Fruit fly (Drosophila melanogaster) whole organism, embryonic: Measurements from ENCODE around the gene CG2003.
A peak's percentile ranks its signal among the peaks of the same experiment; 100 is the strongest.

ENCODE experiments used
- Ada2b ChIP-seq: fragments of 200-800 bp; sonication (Bioruptor generic); IDR thresholded peaks from 2 replicates; pipeline ENCODE4 v1.3.6; 2022; ENCODE audit warnings: missing biosample characterization, missing genetic modification characterization
- Aef1 ChIP-seq: fragments of 200-800 bp; sonication (Bioruptor generic); IDR thresholded peaks from 3 replicates; pipeline ENCODE4 v1.3.6; 2022; ENCODE audit warnings: missing biosample characterization, missing genetic modification characterization
- Atf3 ChIP-seq: fragments of 200-800 bp; sonication (Bioruptor generic); optimal IDR thresholded peaks from 3 replicates; lab custom pipeline; 2016; ENCODE audit warnings: missing biosample characterization, missing genetic modification characterization
- Bdp1 ChIP-seq: fragments of 200-800 bp; sonication (Bioruptor generic); optimal IDR thresholded peaks from 3 replicates; lab custom pipeline; 2016; ENCODE audit warnings: missing biosample characterization, missing genetic modification characterization
- CG10959 ChIP-seq: fragments of 200-800 bp; sonication (Bioruptor generic); IDR thresholded peaks from 2 replicates; pipeline ENCODE4 v1.3.6; 2022; ENCODE audit warnings: missing biosample characterization, missing genetic modification characterization
- CG11398 ChIP-seq: fragments of 200-800 bp; sonication (Bioruptor generic); optimal IDR thresholded peaks from 2 replicates; lab custom pipeline; 2016; ENCODE audit warnings: missing biosample characterization, missing genetic modification characterization
- CG13424 ChIP-seq: fragments of 200-800 bp; sonication (Bioruptor generic); optimal IDR thresholded peaks from 2 replicates; lab custom pipeline; 2019; ENCODE audit warnings: missing biosample characterization, mild to moderate bottlenecking, missing genetic modification characterization, moderate library complexity
- CG1603 ChIP-seq: fragments of 200-800 bp; sonication (Bioruptor generic); optimal IDR thresholded peaks from 2 replicates; lab custom pipeline; 2019; ENCODE audit warnings: missing biosample characterization, mild to moderate bottlenecking, missing genetic modification characterization, moderate library complexity
- CG17385 ChIP-seq: fragments of 200-800 bp; sonication (Bioruptor generic); optimal IDR thresholded peaks from 3 replicates; lab custom pipeline; 2018; ENCODE audit warnings: missing biosample characterization, mild to moderate bottlenecking, missing genetic modification characterization
- CG33213 ChIP-seq: fragments of 200-800 bp; sonication (Bioruptor generic); optimal IDR thresholded peaks from 3 replicates; lab custom pipeline; 2016; ENCODE audit warnings: missing biosample characterization, missing genetic modification characterization
- CG3407 ChIP-seq: fragments of 200-800 bp; sonication (Bioruptor generic); optimal IDR thresholded peaks from 2 replicates; lab custom pipeline; 2018; ENCODE audit warnings: missing biosample characterization, mild to moderate bottlenecking, missing genetic modification characterization
- CG3838 ChIP-seq: fragments of 200-800 bp; sonication (Bioruptor generic); optimal IDR thresholded peaks from 3 replicates; lab custom pipeline; 2016; ENCODE audit warnings: missing biosample characterization, missing genetic modification characterization
- CG6272 ChIP-seq: fragments of 200-800 bp; sonication (Bioruptor generic); IDR thresholded peaks from 2 replicates; pipeline ENCODE4 v1.3.6; 2022; ENCODE audit warnings: missing biosample characterization, missing genetic modification characterization
- CG6854 ChIP-seq: fragments of 200-800 bp; sonication (Bioruptor generic); optimal IDR thresholded peaks from 3 replicates; lab custom pipeline; 2017; ENCODE audit warnings: missing biosample characterization, mild to moderate bottlenecking, missing genetic modification characterization
- CG7786 ChIP-seq: fragments of 200-800 bp; sonication (Bioruptor generic); optimal IDR thresholded peaks from 2 replicates; lab custom pipeline; 2016; ENCODE audit warnings: missing biosample characterization, missing genetic modification characterization
- CG8281 ChIP-seq: fragments of 200-800 bp; sonication (Bioruptor generic); optimal IDR thresholded peaks from 2 replicates; lab custom pipeline; 2018; ENCODE audit warnings: missing biosample characterization, mild to moderate bottlenecking, missing genetic modification characterization, moderate library complexity
- CG8290 ChIP-seq, 3 experiments: fragments of 200-800 bp; sonication (Bioruptor generic); optimal IDR thresholded peaks; 2 replicates each; lab custom pipeline; 2016 to 2019; ENCODE audit warnings: missing biosample characterization in 3 of 3, missing genetic modification characterization in 3 of 3, mild to moderate bottlenecking in 2 of 3, moderate library complexity in 1 of 3
- CG8388 ChIP-seq: fragments of 200-800 bp; sonication (Bioruptor generic); optimal IDR thresholded peaks from 2 replicates; lab custom pipeline; 2019; ENCODE audit warnings: missing biosample characterization, mild to moderate bottlenecking, missing genetic modification characterization, moderate library complexity
- CTCF ChIP-seq: fragments of 200-800 bp; sonication (Bioruptor generic); optimal IDR thresholded peaks from 2 replicates; lab custom pipeline; 2017; ENCODE audit warnings: missing biosample characterization, mild to moderate bottlenecking, missing genetic modification characterization, moderate library complexity
- CrebB ChIP-seq: fragments of 200-800 bp; sonication (Bioruptor generic); optimal IDR thresholded peaks from 3 replicates; lab custom pipeline; 2018; ENCODE audit warnings: missing biosample characterization, mild to moderate bottlenecking, missing genetic modification characterization
- D19A ChIP-seq: fragments of 200-800 bp; optimal IDR thresholded peaks from 3 replicates; lab custom pipeline; 2019; ENCODE audit warnings: missing biosample characterization, mild to moderate bottlenecking, missing genetic modification characterization, moderate library complexity
- D19B ChIP-seq: fragments of 200-800 bp; sonication (Bioruptor generic); optimal IDR thresholded peaks from 2 replicates; lab custom pipeline; 2017; ENCODE audit warnings: missing biosample characterization, mild to moderate bottlenecking, missing genetic modification characterization
- Dek ChIP-seq: fragments of 200-800 bp; sonication (Bioruptor generic); optimal IDR thresholded peaks from 3 replicates; lab custom pipeline; 2019; ENCODE audit warnings: missing biosample characterization, mild to moderate bottlenecking, missing genetic modification characterization, moderate library complexity
- Dfd ChIP-seq, 2 experiments: fragments of >200 bp; optimal IDR thresholded peaks; 2 replicates each; lab custom pipeline; 2017; ENCODE audit warnings: missing biosample characterization in 2 of 2, missing genetic modification characterization in 2 of 2
- Hr78 ChIP-seq, 2 experiments: fragments of 200-800 bp in 1 of 2; fragments of >200 bp in 1 of 2; sonication (Bioruptor generic) in 1 of 2; optimal IDR thresholded peaks; 2 replicates each; lab custom pipeline; 2017 to 2019; ENCODE audit warnings: missing biosample characterization in 2 of 2, missing genetic modification characterization in 2 of 2, mild to moderate bottlenecking in 1 of 2, moderate library complexity in 1 of 2
- Kr ChIP-seq: fragments of 200-800 bp; sonication (Bioruptor generic); optimal IDR thresholded peaks from 2 replicates; lab custom pipeline; 2017; ENCODE audit warnings: missing biosample characterization, mild to moderate bottlenecking, missing genetic modification characterization
- Lhr ChIP-seq: fragments of 200-800 bp; sonication (Bioruptor generic); optimal IDR thresholded peaks from 3 replicates; lab custom pipeline; 2017; ENCODE audit warnings: mild to moderate bottlenecking, missing biosample characterization, missing genetic modification reagents, missing genetic modification characterization
- Med ChIP-seq: fragments of 200-800 bp; sonication (Bioruptor generic); peaks from one replicate; lab custom pipeline; 2016; ENCODE audit warnings: missing biosample characterization, missing genetic modification characterization, mild to moderate bottlenecking, inconsistent platforms, moderate library complexity
- NfI ChIP-seq: fragments of 200-800 bp; sonication (Bioruptor generic); optimal IDR thresholded peaks from 3 replicates; lab custom pipeline; 2018; ENCODE audit warnings: missing biosample characterization, mild to moderate bottlenecking, missing genetic modification characterization, moderate library complexity
- Poxn ChIP-seq: fragments of 200-800 bp; sonication (Bioruptor generic); IDR thresholded peaks from 2 replicates; pipeline ENCODE4 v1.3.6; 2022; ENCODE audit warnings: missing biosample characterization, missing genetic modification characterization
- Sox100B ChIP-seq: fragments of 200-800 bp; sonication (Bioruptor generic); optimal IDR thresholded peaks from 3 replicates; lab custom pipeline; 2018; ENCODE audit warnings: missing biosample characterization, mild to moderate bottlenecking, missing genetic modification characterization
- Sry-δ ChIP-seq: fragments of 200-800 bp; sonication (Bioruptor generic); optimal IDR thresholded peaks from 2 replicates; lab custom pipeline; 2016; ENCODE audit warnings: missing biosample characterization, missing genetic modification characterization
- Taf1 ChIP-seq: fragments of 200-800 bp; sonication (Bioruptor generic); IDR thresholded peaks from 2 replicates; pipeline ENCODE4 v1.3.6; 2022; ENCODE audit warnings: missing biosample characterization, missing genetic modification characterization
- Trl ChIP-seq, 3 experiments: fragments of >200 bp in 2 of 3; fragments of 200-800 bp in 1 of 3; sonication (Bioruptor generic) in 1 of 3; optimal IDR thresholded peaks; 2 replicates in 1 of 3; 3 replicates in 2 of 3; lab custom pipeline; 2016 to 2017; ENCODE audit warnings: missing biosample characterization in 1 of 3, missing genetic modification characterization in 1 of 3
- YL-1 ChIP-seq: fragments of 200-800 bp; sonication (Bioruptor generic); optimal IDR thresholded peaks from 3 replicates; lab custom pipeline; 2017; ENCODE audit warnings: missing biosample characterization, mild to moderate bottlenecking, missing genetic modification characterization
- ara ChIP-seq: fragments of 200-800 bp; sonication (Bioruptor generic); IDR thresholded peaks from 2 replicates; pipeline ENCODE4 v1.3.6; 2022; ENCODE audit warnings: missing biosample characterization, missing genetic modification characterization
- bowl ChIP-seq: fragments of 200-800 bp; sonication (Bioruptor generic); IDR thresholded peaks from 2 replicates; pipeline ENCODE4 v1.3.6; 2022; ENCODE audit warnings: missing biosample characterization, missing genetic modification characterization
- cato ChIP-seq: fragments of 200-800 bp; sonication (Bioruptor generic); optimal IDR thresholded peaks from 2 replicates; lab custom pipeline; 2016; ENCODE audit warnings: missing biosample characterization, missing genetic modification characterization, borderline replicate concordance
- cg ChIP-seq: fragments of 200-800 bp; sonication (Bioruptor generic); optimal IDR thresholded peaks from 3 replicates; lab custom pipeline; 2019; ENCODE audit warnings: missing biosample characterization, mild to moderate bottlenecking, missing genetic modification characterization, moderate library complexity
- dmrt99B ChIP-seq: fragments of 200-800 bp; sonication (Bioruptor generic); optimal IDR thresholded peaks from 2 replicates; lab custom pipeline; 2018; ENCODE audit warnings: missing biosample characterization, mild to moderate bottlenecking, missing genetic modification characterization, moderate library complexity
- dpn ChIP-seq, 2 experiments: fragments of 200-800 bp; sonication (Bioruptor generic); optimal IDR thresholded peaks; 3 replicates each; lab custom pipeline; 2016; ENCODE audit warnings: missing biosample characterization in 2 of 2, missing genetic modification characterization in 2 of 2
- gem ChIP-seq: fragments of 200-800 bp; sonication (Bioruptor generic); optimal IDR thresholded peaks from 2 replicates; lab custom pipeline; 2019; ENCODE audit warnings: missing biosample characterization, mild to moderate bottlenecking, missing genetic modification characterization, moderate library complexity
- gfzf ChIP-seq: fragments of 200-800 bp; sonication (Bioruptor generic); optimal IDR thresholded peaks from 2 replicates; lab custom pipeline; 2016; ENCODE audit warnings: missing biosample characterization, mild to moderate bottlenecking, missing genetic modification characterization, moderate library complexity
- her ChIP-seq: fragments of 200-800 bp; sonication (Bioruptor generic); optimal IDR thresholded peaks from 2 replicates; lab custom pipeline; 2016; ENCODE audit warnings: missing biosample characterization, missing genetic modification characterization
- pita ChIP-seq: fragments of 200-800 bp; sonication (Bioruptor generic); optimal IDR thresholded peaks from 2 replicates; lab custom pipeline; 2017; ENCODE audit warnings: missing biosample characterization, mild to moderate bottlenecking, missing genetic modification characterization
- pum ChIP-seq: fragments of 200-800 bp; sonication (Bioruptor generic); optimal IDR thresholded peaks from 2 replicates; lab custom pipeline; 2016; ENCODE audit warnings: missing biosample characterization, missing genetic modification characterization
- sens ChIP-seq: fragments of 200-800 bp; sonication (Bioruptor generic); peaks from one replicate; lab custom pipeline; 2016; ENCODE audit warnings: missing biosample characterization, missing genetic modification characterization
- sna ChIP-seq: fragments of 200-800 bp; sonication (Bioruptor generic); IDR thresholded peaks from 2 replicates; pipeline ENCODE4 v1.3.6; 2022; ENCODE audit warnings: missing biosample characterization, missing genetic modification characterization; ENCODE audit not compliant: partially characterized antibody
- stwl ChIP-seq: fragments of 200-800 bp; sonication (Bioruptor generic); optimal IDR thresholded peaks from 3 replicates; lab custom pipeline; 2018; ENCODE audit warnings: missing biosample characterization, mild to moderate bottlenecking, missing genetic modification characterization, moderate library complexity
- tup ChIP-seq: fragments of 200-800 bp; sonication (Bioruptor generic); optimal IDR thresholded peaks from 2 replicates; lab custom pipeline; 2016; ENCODE audit warnings: missing biosample characterization, mild to moderate bottlenecking, missing genetic modification characterization, moderate library complexity
- unc-4 ChIP-seq: fragments of 200-800 bp; sonication (Bioruptor generic); IDR thresholded peaks from 2 replicates; pipeline ENCODE4 v1.3.6; 2022; ENCODE audit warnings: missing biosample characterization, missing genetic modification characterization; ENCODE audit not compliant: partially characterized antibody

Gene CG2003

dm6 chr3R:31945684-31946083 lies 32.2 kb upstream of the CG2003 start (continued):
- no peak for TF ChIP-seq CG33213 (GFP tag; lab: Kevin White, UChicago)
- TF ChIP-seq bowl = no peak
- TF ChIP-seq NfI (GFP tag; lab: Kevin White, UChicago) = no peak
- TF ChIP-seq CTCF (GFP tag; lab: Kevin White, UChicago) = peak; percentile 36
- peak; percentile 17 for TF ChIP-seq CG8290 (GFP tag; optimal IDR thresholded peaks at IDR 0.05; lab: Kevin White, UChicago)
- TF ChIP-seq CG8290 (tag; optimal IDR thresholded peaks at IDR 0.05; lab: Kevin White, UChicago) = peak in 1 of 2 experiments; percentile 38
- peak; percentile 94 for TF ChIP-seq stwl (tag; lab: Kevin White, UChicago)
- no peak for TF ChIP-seq unc-4 (GFP tag; lab: Robert Waterston, UW)
- peak; percentile 91 for TF ChIP-seq cg
- TF ChIP-seq CG3407 = no peak
- no peak for TF ChIP-seq Sry-δ (GFP tag; lab: Kevin White, UChicago)
- no peak for TF ChIP-seq CG10959 (GFP tag; lab: Robert Waterston, UW)
- TF ChIP-seq Kr (GFP tag; lab: Kevin White, UChicago) = no peak
- no peak for TF ChIP-seq Bdp1 (GFP tag; lab: Kevin White, UChicago)
- no peak for TF ChIP-seq CG3838 (GFP tag; lab: Kevin White, UChicago)
- no peak for TF ChIP-seq ara (GFP tag; lab: Robert Waterston, UW)
- TF ChIP-seq CG1603 (tag; lab: Kevin White, UChicago) = peak; percentile 13
- TF ChIP-seq dpn (GFP tag; optimal IDR thresholded peaks at IDR 0.05; lab: Kevin White, UChicago) = no peak
- TF ChIP-seq tup (GFP tag; lab: Kevin White, UChicago) = no peak
- no peak for TF ChIP-seq cato
- TF ChIP-seq pum (GFP tag; lab: Kevin White, UChicago) = no peak
- no peak for TF ChIP-seq Poxn (GFP tag; lab: Robert Waterston, UW)
- no peak for TF ChIP-seq Aef1 (GFP tag; lab: Robert Waterston, UW)
- no peak for TF ChIP-seq Taf1
- no peak for TF ChIP-seq D19B
- TF ChIP-seq Sox100B = no peak
- TF ChIP-seq Hr78 (GFP tag; optimal IDR thresholded peaks at IDR 0.05; lab: Kevin White, UChicago) = no peak
- peak; percentile 51 for TF ChIP-seq D19A (tag; lab: Kevin White, UChicago)
- peak; percentile 45 for TF ChIP-seq gem (tag; lab: Kevin White, UChicago)
- no peak for TF ChIP-seq CG7786 (GFP tag; lab: Kevin White, UChicago)
- no peak for TF ChIP-seq Dek (tag; lab: Kevin White, UChicago)
- TF ChIP-seq Ada2b (GFP tag; lab: Robert Waterston, UW) = no peak
- no peak for TF ChIP-seq CG6854
- TF ChIP-seq CG13424 (tag; lab: Kevin White, UChicago) = peak; percentile 1
- no peak for TF ChIP-seq CG6272
- TF ChIP-seq Trl (optimal IDR thresholded peaks at IDR 0.05; lab: Kevin White, UChicago) = peak; percentile 45 to 54
- TF ChIP-seq Trl (GFP tag; optimal IDR thresholded peaks at IDR 0.05; lab: Kevin White, UChicago) = no peak
- TF ChIP-seq gfzf (GFP tag; lab: Kevin White, UChicago) = no peak
- TF ChIP-seq Dfd (GFP tag; optimal IDR thresholded peaks at IDR 0.05; lab: Kevin White, UChicago) = no peak
- TF ChIP-seq YL-1 (GFP tag; lab: Kevin White, UChicago) = no peak
- no peak for TF ChIP-seq CG8281 (tag; lab: Kevin White, UChicago)
- no peak for TF ChIP-seq pita
- peak; percentile 5 for TF ChIP-seq Lhr
- TF ChIP-seq sna (GFP tag; lab: Robert Waterston, UW) = no peak
- TF ChIP-seq her (GFP tag; lab: Kevin White, UChicago) = peak; percentile 14
- TF ChIP-seq CrebB (tag; lab: Kevin White, UChicago) = no peak
- TF ChIP-seq CG8388 = peak; percentile 54
- TF ChIP-seq CG17385 (GFP tag; lab: Kevin White, UChicago) = no peak
- TF ChIP-seq sens (GFP tag; lab: Kevin White, UChicago) = peak; percentile 91
- peak; percentile 69 for TF ChIP-seq Med
- no peak for TF ChIP-seq Atf3
- no peak for TF ChIP-seq CG11398 (GFP tag; lab: Kevin White, UChicago)
- peak; percentile 6 for TF ChIP-seq dmrt99B (tag; lab: Kevin White, UChicago)
